Worm (Caenorhabditis elegans) whole organism, early embryonic: ENCODE results near the gene F22B5.5.

ENCODE experiments used
- B0310.2 ChIP-seq: sonication (generic microtip); optimal IDR thresholded peaks from 2 replicates; lab custom pipeline; 2016; ENCODE audit warnings: mild to moderate bottlenecking, missing genetic modification characterization, missing compliant biosample characterization
- F13C5.2 ChIP-seq: sonication (generic microtip); optimal IDR thresholded peaks from 2 replicates; lab custom pipeline; 2017; ENCODE audit warnings: mild to moderate bottlenecking, missing genetic modification characterization, inconsistent platforms, missing compliant biosample characterization
- aly-1 ChIP-seq: sonication (generic microtip); optimal IDR thresholded peaks from 2 replicates; lab custom pipeline; 2016; ENCODE audit warnings: missing genetic modification characterization, missing compliant biosample characterization
- ama-1 ChIP-seq: fragments of 150-350 bp; optimal IDR thresholded peaks from 2 replicates; lab custom pipeline; 2014
- ceh-13 ChIP-seq: fragments of 200-800 bp; sonication (Bioruptor generic); optimal IDR thresholded peaks from 2 replicates; lab custom pipeline; 2018; ENCODE audit warnings: mild to moderate bottlenecking, missing genetic modification characterization, missing compliant biosample characterization
- ceh-36 ChIP-seq: sonication (generic microtip); optimal IDR thresholded peaks from 2 replicates; lab custom pipeline; 2016; ENCODE audit warnings: missing genetic modification characterization, inconsistent platforms, missing compliant biosample characterization
- ets-7 ChIP-seq: sonication (generic microtip); optimal IDR thresholded peaks from 2 replicates; lab custom pipeline; 2016; ENCODE audit warnings: missing genotype, missing genetic modification characterization, missing compliant biosample characterization
- flt-1 ChIP-seq: fragments of 200-800 bp; sonication (Bioruptor generic); IDR thresholded peaks from 2 replicates; pipeline ENCODE4 v1.3.6; 2022; ENCODE audit warnings: missing genetic modification characterization, missing compliant biosample characterization
- hmbx-1 ChIP-seq: sonication (generic microtip); optimal IDR thresholded peaks from 2 replicates; lab custom pipeline; 2016; ENCODE audit warnings: mild to moderate bottlenecking, missing genetic modification characterization, missing compliant biosample characterization
- hmg-4 ChIP-seq: fragments of 200-800 bp; sonication (Bioruptor generic); optimal IDR thresholded peaks from 2 replicates; lab custom pipeline; 2018; ENCODE audit warnings: mild to moderate bottlenecking, missing genetic modification characterization, missing compliant biosample characterization
- hnd-1 ChIP-seq: sonication (generic microtip); optimal IDR thresholded peaks from 2 replicates; lab custom pipeline; 2016; ENCODE audit warnings: missing genetic modification characterization, missing compliant biosample characterization
- pes-1 ChIP-seq: fragments of 200-800 bp; sonication (Bioruptor generic); IDR thresholded peaks from 2 replicates; pipeline ENCODE4 v1.3.6; 2022; ENCODE audit warnings: missing genetic modification reagents, missing genetic modification characterization, missing compliant biosample characterization
- scrt-1 ChIP-seq: fragments of 200-800 bp; sonication (Bioruptor generic); IDR thresholded peaks from 2 replicates; pipeline ENCODE4 v1.3.6; 2022; ENCODE audit warnings: missing genetic modification characterization, missing compliant biosample characterization
- sea-1 ChIP-seq: fragments of 200-800 bp; sonication (Bioruptor generic); conservative IDR thresholded peaks from 2 replicates; pipeline ENCODE4 v1.3.6; 2022; ENCODE audit warnings: missing genetic modification characterization, missing compliant biosample characterization
- tbx-11 ChIP-seq: fragments of 200-800 bp; sonication (Bioruptor generic); IDR thresholded peaks from 2 replicates; pipeline ENCODE4 v1.3.6; 2022; ENCODE audit warnings: missing genetic modification characterization, missing compliant biosample characterization
- tbx-37 ChIP-seq: fragments of 200-800 bp; sonication (Bioruptor generic); conservative IDR thresholded peaks from 2 replicates; pipeline ENCODE4 v1.3.6; 2022; ENCODE audit warnings: missing genetic modification reagents, missing genetic modification characterization, missing compliant biosample characterization
- tra-4 ChIP-seq: sonication (generic microtip); optimal IDR thresholded peaks from 2 replicates; lab custom pipeline; 2017; ENCODE audit warnings: missing genetic modification characterization, missing compliant biosample characterization

Gene F22B5.5

ce11 chrII:8442717-8443223 lies 11.6 kb downstream of the F22B5.5 start, which contains the start of gene eif-3.G:
Gene eif-3.G (plus strand): TSS chrII:8442767.
- no peak for TF ChIP-seq aly-1 (tag; lab: Kevin White, UChicago)
- TF ChIP-seq F13C5.2 (tag; lab: Kevin White, UChicago) = no peak
- TF ChIP-seq tbx-11 = no peak
- no peak for TF ChIP-seq ceh-36 (tag; lab: Kevin White, UChicago)
- TF ChIP-seq tbx-37 (GFP tag; lab: Robert Waterston, UW) = no peak

- TF ChIP-seq hmg-4 (peak; percentile 39), tbx-11 (peak; percentile 19; the same call in 1 of the 2 replicates), F13C5.2 (tag; lab: Kevin White, UChicago) (peak; percentile 59), hmbx-1 (tag; lab: Kevin White, UChicago) (no peak)
These were observed 12.2 kb downstream of the F22B5.5 start for ce11 chrII:8442176-8442575.

ce11 chrII:8441519-8441918 lies 12.9 kb downstream of the F22B5.5 start:
- no peak for TF ChIP-seq aly-1 (tag; lab: Kevin White, UChicago)
- TF ChIP-seq pes-1 = no peak
- no peak for TF ChIP-seq hmg-4
- no peak for TF ChIP-seq scrt-1

- TF ChIP-seq ama-1 (lab: Kevin White, UChicago) = no peak
- TF ChIP-seq hnd-1 = no peak
- TF ChIP-seq aly-1 (tag; lab: Kevin White, UChicago) = no peak
- no peak for TF ChIP-seq flt-1 (GFP tag; lab: Robert Waterston, UW)
- no peak for TF ChIP-seq F13C5.2 (tag; lab: Kevin White, UChicago)
- no peak for TF ChIP-seq hmbx-1 (tag; lab: Kevin White, UChicago)
- no peak for TF ChIP-seq tbx-11
These were observed 13.6 kb downstream of the F22B5.5 start for ce11 chrII:8440792-8441191.

ce11 chrII:8440097-8440496 lies 14.3 kb downstream of the F22B5.5 start:
- TF ChIP-seq ceh-13 (GFP tag; lab: Kevin White, UChicago) (no peak), hmbx-1 (tag; lab: Kevin White, UChicago) (no peak), ceh-36 (tag; lab: Kevin White, UChicago) (no peak), B0310.2 (tag; lab: Kevin White, UChicago) (no peak), flt-1 (GFP tag; lab: Robert Waterston, UW) (no peak), tbx-11 (no peak), aly-1 (tag; lab: Kevin White, UChicago) (no peak), hmg-4 (no peak), F13C5.2 (tag; lab: Kevin White, UChicago) (no peak), tra-4 (tag; lab: Kevin White, UChicago) (no peak), ets-7 (tag; lab: Kevin White, UChicago) (no peak), tbx-37 (GFP tag; lab: Robert Waterston, UW) (no peak), pes-1 (no peak), scrt-1 (no peak), sea-1 (GFP tag; lab: Robert Waterston, UW) (no peak), ama-1 (lab: Kevin White, UChicago) (no peak)

- TF ChIP-seq aly-1 (tag; lab: Kevin White, UChicago) = no peak
- no peak for TF ChIP-seq tbx-37 (GFP tag; lab: Robert Waterston, UW)
- TF ChIP-seq tra-4 (tag; lab: Kevin White, UChicago) = no peak
- TF ChIP-seq hmg-4 = no peak
- no peak for TF ChIP-seq ceh-36 (tag; lab: Kevin White, UChicago)
These were observed 15.6 kb downstream of the F22B5.5 start, which contains the start of gene lips-10 for ce11 chrII:8438791-8439287. Gene lips-10 (plus strand): TSS chrII:8439168.

- no peak for TF ChIP-seq tbx-37 (GFP tag; lab: Robert Waterston, UW)
These were observed 17.4 kb downstream of the F22B5.5 start, which contains the start of gene acp-3 for ce11 chrII:8437035-8437434. Gene acp-3 (minus strand): TSS chrII:8437135.

- TF ChIP-seq tra-4 (tag; lab: Kevin White, UChicago) (no peak), ets-7 (tag; lab: Kevin White, UChicago) (no peak), scrt-1 (no peak), hmbx-1 (tag; lab: Kevin White, UChicago) (no peak), ceh-13 (GFP tag; lab: Kevin White, UChicago) (no peak), ama-1 (lab: Kevin White, UChicago) (no peak), hmg-4 (no peak), pes-1 (no peak), aly-1 (tag; lab: Kevin White, UChicago) (no peak), sea-1 (GFP tag; lab: Robert Waterston, UW) (no peak), ceh-36 (tag; lab: Kevin White, UChicago) (no peak)
These were observed 19.4 kb downstream of the F22B5.5 start, which contains the start of gene acp-4 for ce11 chrII:8435005-8435404. Gene acp-4 (minus strand): TSS chrII:8435105.

ce11 chrII:8431954-8432353 lies 22.5 kb downstream of the F22B5.5 start, which contains the start of gene acp-2:
Gene acp-2 (minus strand): TSS chrII:8432054.
- TF ChIP-seq F13C5.2 (tag; lab: Kevin White, UChicago) (no peak), ceh-36 (tag; lab: Kevin White, UChicago) (no peak), tbx-37 (GFP tag; lab: Robert Waterston, UW) (no peak), scrt-1 (no peak), B0310.2 (tag; lab: Kevin White, UChicago) (no peak), hnd-1 (no peak), hmg-4 (no peak), tra-4 (tag; lab: Kevin White, UChicago) (no peak), pes-1 (no peak)
